Fruit fly (Drosophila melanogaster): ENCODE data around the gene CG14634.

CG14634 gene

DNA sequence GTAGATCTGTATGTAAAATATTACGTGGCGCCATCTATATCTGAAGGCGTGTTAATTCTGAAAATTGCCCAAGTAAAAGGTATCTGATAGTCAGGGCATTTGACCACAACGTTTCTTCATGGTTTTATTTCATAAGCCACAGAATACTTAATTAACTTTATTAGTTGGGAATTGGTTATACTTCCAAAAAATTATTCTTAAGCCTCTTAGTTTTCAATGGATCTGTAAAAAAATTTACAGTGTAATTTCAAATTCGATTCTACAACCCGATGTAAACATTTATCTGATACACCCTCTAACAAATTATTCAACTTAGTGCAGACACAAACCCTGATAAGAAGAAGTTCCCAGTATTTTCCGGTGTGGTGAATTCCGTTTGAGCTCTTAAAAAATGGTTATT lies 18.9 kb upstream of the CG14634 start (continued):
- peak; percentile 64 for TF ChIP-seq CG16813 (GFP tag; IDR thresholded peaks at IDR 0.05; ENCODE audit: partially characterized antibody)
- peak; percentile 92 for TF ChIP-seq CTCF (GFP tag; optimal IDR thresholded peaks at IDR 0.05)
- TF ChIP-seq nerfin-2 (GFP tag; IDR thresholded peaks at IDR 0.05; ENCODE audit: partially characterized antibody): peak; percentile 37; the same call in 1 of the 2 replicates
- TF ChIP-seq prd (optimal IDR thresholded peaks at IDR 0.05): no peak
- peak; percentile 53; the same call in 2 of the 3 replicates for TF ChIP-seq prd (GFP tag; IDR thresholded peaks at IDR 0.05)
- TF ChIP-seq CG17361 (GFP tag; IDR thresholded peaks at IDR 0.05): peak; percentile 65; the same call in 2 of the 3 replicates
- TF ChIP-seq sens (GFP tag): peak; percentile 84
- TF ChIP-seq CG10654 (GFP tag; optimal IDR thresholded peaks at IDR 0.05): peak; percentile 17
- peak; percentile 12 for TF ChIP-seq Oli (tag; optimal IDR thresholded peaks at IDR 0.05)
- no peak for TF ChIP-seq CG33557 (GFP tag; optimal IDR thresholded peaks at IDR 0.05)
- peak; percentile 66 for TF ChIP-seq pita (GFP tag; optimal IDR thresholded peaks at IDR 0.05)
- peak; percentile 15; the same call in 1 of the 2 replicates for TF ChIP-seq CG9932 (GFP tag; IDR thresholded peaks at IDR 0.05)
- TF ChIP-seq CG17328 (GFP tag; IDR thresholded peaks at IDR 0.05): 0 out of 2 replicates have a peak, but pooled peaks have one; percentile 35
- peak; percentile 30 for TF ChIP-seq CG17829 (tag; optimal IDR thresholded peaks at IDR 0.05)
- TF ChIP-seq CG34224 (GFP tag; IDR thresholded peaks at IDR 0.05; ENCODE audit: partially characterized antibody): no peak
- no peak for TF ChIP-seq usp (GFP tag; optimal IDR thresholded peaks at IDR 0.05)
- TF ChIP-seq zf30C (GFP tag; optimal IDR thresholded peaks at IDR 0.05): peak; percentile 65
- peak; percentile 11 for TF ChIP-seq CG15514 (GFP tag; optimal IDR thresholded peaks at IDR 0.05)
- TF ChIP-seq D19A (tag; optimal IDR thresholded peaks at IDR 0.05): peak; percentile 4
- 0 out of 2 replicates have a peak, but pooled peaks have one; percentile 20 for TF ChIP-seq CG6272 (GFP tag; IDR thresholded peaks at IDR 0.05)
- no peak for TF ChIP-seq CG10543 (GFP tag; optimal IDR thresholded peaks at IDR 0.05)
- TF ChIP-seq Pdp1 (GFP tag; optimal IDR thresholded peaks at IDR 0.05): peak in 1 of 2 experiments; percentile 39
- TF ChIP-seq Hmr (GFP tag; optimal IDR thresholded peaks at IDR 0.05): peak; percentile 44
- TF ChIP-seq tx (GFP tag; optimal IDR thresholded peaks at IDR 0.05): no peak
- peak; percentile 7 for TF ChIP-seq CG17359 (tag; optimal IDR thresholded peaks at IDR 0.05)
- TF ChIP-seq CG8478 (optimal IDR thresholded peaks at IDR 0.05): peak; percentile 66
- TF ChIP-seq pnt (GFP tag; optimal IDR thresholded peaks at IDR 0.05): peak; percentile 7
- peak; percentile 25; the same call in 1 of the 2 replicates for TF ChIP-seq Rfx (GFP tag; IDR thresholded peaks at IDR 0.05)
- TF ChIP-seq phol (tag; optimal IDR thresholded peaks at IDR 0.05): peak; percentile 58
- TF ChIP-seq nmo (GFP tag; optimal IDR thresholded peaks at IDR 0.05): peak; percentile 58
- peak; percentile 53; the same call in 2 of the 3 replicates for TF ChIP-seq CG14860 (GFP tag; IDR thresholded peaks at IDR 0.05; ENCODE audit: partially characterized antibody)
- TF ChIP-seq tio (GFP tag; optimal IDR thresholded peaks at IDR 0.05): peak; percentile 9
- TF ChIP-seq gem (tag; optimal IDR thresholded peaks at IDR 0.05): peak; percentile 62
- peak; percentile 27 for TF ChIP-seq grau (tag; optimal IDR thresholded peaks at IDR 0.05)
- no peak for TF ChIP-seq CG2199 (GFP tag; IDR thresholded peaks at IDR 0.05)
- TF ChIP-seq dmrt11E (tag; optimal IDR thresholded peaks at IDR 0.05): peak; percentile 36
- 0 out of 3 replicates have a peak, but pooled peaks have one; percentile 26 for TF ChIP-seq CG11456 (GFP tag; IDR thresholded peaks at IDR 0.05)
- TF ChIP-seq CG31441 (GFP tag; IDR thresholded peaks at IDR 0.05): peak; percentile 47; the same call in 1 of the 2 replicates
- peak; percentile 38 for TF ChIP-seq Abd-B (GFP tag; optimal IDR thresholded peaks at IDR 0.05)
- peak; percentile 1 for TF ChIP-seq CG15269 (tag; optimal IDR thresholded peaks at IDR 0.05)
- peak in 1 of 2 experiments; percentile 36 for TF ChIP-seq chif (GFP tag; optimal IDR thresholded peaks at IDR 0.05)
- TF ChIP-seq CG13123 (GFP tag; optimal IDR thresholded peaks at IDR 0.05): no peak
- TF ChIP-seq gce (GFP tag; IDR thresholded peaks at IDR 0.05): no peak
- peak; percentile 39; the same call in 2 of the 3 replicates for TF ChIP-seq knrl (GFP tag; IDR thresholded peaks at IDR 0.05; ENCODE audit: partially characterized antibody)
- peak; percentile 2 for TF ChIP-seq CG18619 (GFP tag; optimal IDR thresholded peaks at IDR 0.05)
- peak; percentile 20; the same call in 1 of the 2 replicates for TF ChIP-seq CG14441 (GFP tag; IDR thresholded peaks at IDR 0.05)
- TF ChIP-seq CG9817 (tag; optimal IDR thresholded peaks at IDR 0.05): peak; percentile 25
- TF ChIP-seq row (GFP tag; IDR thresholded peaks at IDR 0.05): peak; percentile 45
- TF ChIP-seq slbo (GFP tag; IDR thresholded peaks at IDR 0.05): peak; percentile 57
- peak; percentile 25; the same call in 1 of the 2 replicates for TF ChIP-seq Bgb (GFP tag; IDR thresholded peaks at IDR 0.05; ENCODE audit: partially characterized antibody)
